Worm (Caenorhabditis elegans): ENCODE results near the gene math-24.

math-24 gene

ce11 chrII:1895278-1895677 is 4.8 kb upstream of the math-24 start, which contains the start of gene C46F9.5:
C46F9.5 (plus strand) TSS chrII:1895578.
- TF ChIP-seq dmd-4 (tag; optimal IDR thresholded peaks at IDR 0.05) (no peak), mab-5 (tag; optimal IDR thresholded peaks at IDR 0.05) (no peak), lsy-2 (tag; optimal IDR thresholded peaks at IDR 0.05) (no peak), lin-11 (tag; optimal IDR thresholded peaks at IDR 0.05) (no peak), lin-39 (tag; optimal IDR thresholded peaks at IDR 0.05) (no peak), mbf-1 (tag; optimal IDR thresholded peaks at IDR 0.05) (no peak), nhr-21 (tag; optimal IDR thresholded peaks at IDR 0.05) (no peak), ceh-82 (tag; optimal IDR thresholded peaks at IDR 0.05) (no peak), blmp-1 (tag; optimal IDR thresholded peaks at IDR 0.05; ENCODE audit: insufficient read depth) (no peak), lin-13 (GFP tag; optimal IDR thresholded peaks at IDR 0.05) (no peak), R02D3.7 (tag; optimal IDR thresholded peaks at IDR 0.05) (no peak), ztf-4 (tag; optimal IDR thresholded peaks at IDR 0.05) (no peak)

ce11 chrII:1895762-1896161 is 4.3 kb upstream of the math-24 start, which contains the start of gene math-25:
math-25 (plus strand) TSS chrII:1896062.
- TF ChIP-seq ceh-16 (tag; optimal IDR thresholded peaks at IDR 0.05) (no peak), ztf-4 (tag; optimal IDR thresholded peaks at IDR 0.05) (no peak), crh-2 (tag; optimal IDR thresholded peaks at IDR 0.05) (no peak), ZK546.5 (tag; optimal IDR thresholded peaks at IDR 0.05) (no peak), F13H6.1 (tag; optimal IDR thresholded peaks at IDR 0.05) (no peak), lin-11 (tag; optimal IDR thresholded peaks at IDR 0.05) (no peak), lin-13 (GFP tag; optimal IDR thresholded peaks at IDR 0.05) (no peak), nhr-11 (tag; optimal IDR thresholded peaks at IDR 0.05) (no peak), blmp-1 (tag; optimal IDR thresholded peaks at IDR 0.05; ENCODE audit: insufficient read depth) (no peak), skn-1 (tag; optimal IDR thresholded peaks at IDR 0.05) (no peak), lsy-2 (tag; optimal IDR thresholded peaks at IDR 0.05) (no peak), ztf-11 (tag; optimal IDR thresholded peaks at IDR 0.05) (no peak)

ce11 chrII:1897936-1898335 is 2.1 kb upstream of the math-24 start, which contains the start of gene C46F9.6:
C46F9.6 (plus strand) TSS chrII:1898236.
- TF ChIP-seq fos-1 (tag; optimal IDR thresholded peaks at IDR 0.05) (peak; percentile 9), nhr-237 (tag; optimal IDR thresholded peaks at IDR 0.05) (no peak)

- TF ChIP-seq mab-5 (tag; optimal IDR thresholded peaks at IDR 0.05) (no peak), unc-55 (GFP tag; optimal IDR thresholded peaks at IDR 0.05) (no peak), elt-3 (tag; optimal IDR thresholded peaks at IDR 0.05) (no peak)
Measured at ce11 chrII:1901981-1902380, 1.9 kb downstream of the math-24 start, which contains the start of gene math-23. math-23 (plus strand) TSS chrII:1902281.

ce11 chrII:1905104-1905503 is 5.1 kb downstream of the math-24 start, which contains the start of gene math-22:
math-22 (plus strand) TSS chrII:1905404.
- TF ChIP-seq fos-1 (tag; optimal IDR thresholded peaks at IDR 0.05) (peak; percentile 23), peb-1 (tag; optimal IDR thresholded peaks at IDR 0.05) (no peak)

ce11 chrII:1912741-1913140 is 12.7 kb downstream of the math-24 start, which contains the start of gene math-31:
math-31 (minus strand) TSS chrII:1912841.
- TF ChIP-seq sma-9 (GFP tag; optimal IDR thresholded peaks at IDR 0.05), result no peak
- TF ChIP-seq sma-9 (tag; optimal IDR thresholded peaks at IDR 0.05), result no peak
- TF ChIP-seq mab-5 (tag; optimal IDR thresholded peaks at IDR 0.05), result no peak
- no peak for TF ChIP-seq peb-1 (tag; optimal IDR thresholded peaks at IDR 0.05)
- TF ChIP-seq sma-3 (GFP tag; optimal IDR thresholded peaks at IDR 0.05), result no peak
- no peak for TF ChIP-seq unc-55 (GFP tag; optimal IDR thresholded peaks at IDR 0.05)
- TF ChIP-seq sem-4 (tag; optimal IDR thresholded peaks at IDR 0.05), result no peak
- no peak for TF ChIP-seq unc-39 (tag; optimal IDR thresholded peaks at IDR 0.05)
- no peak for TF ChIP-seq fos-1 (tag; optimal IDR thresholded peaks at IDR 0.05)
- no peak for TF ChIP-seq mbf-1 (tag; optimal IDR thresholded peaks at IDR 0.05)
- TF ChIP-seq lsy-2 (tag; optimal IDR thresholded peaks at IDR 0.05), result no peak
- no peak for TF ChIP-seq zag-1 (tag; optimal IDR thresholded peaks at IDR 0.05)
- no peak for TF ChIP-seq F13H6.1 (tag; optimal IDR thresholded peaks at IDR 0.05)
- no peak for TF ChIP-seq dmd-4 (tag; optimal IDR thresholded peaks at IDR 0.05)
- no peak for TF ChIP-seq mdl-1 (tag; optimal IDR thresholded peaks at IDR 0.05)

Data from whole organism, L2 larva.